Fruit fly (Drosophila melanogaster) whole organism, adult: ENCODE data around the gene CG5612.

Experiments used
- CG11617 ChIP-seq: fragments of 200-800 bp; sonication (Bioruptor generic); optimal IDR thresholded peaks from 2 replicates; lab custom pipeline; 2017; ENCODE audit warnings: mild to moderate bottlenecking, missing biosample characterization, missing genetic modification reagents, missing genetic modification characterization
- CG12768 ChIP-seq: fragments of 200-800 bp; sonication (Bioruptor generic); optimal IDR thresholded peaks from 2 replicates; lab custom pipeline; 2017; ENCODE audit warnings: missing biosample characterization, missing genetic modification characterization, mild to moderate bottlenecking, moderate library complexity, missing genetic modification reagents
- CG14711 ChIP-seq: fragments of 200-800 bp; sonication (Bioruptor generic); optimal IDR thresholded peaks from 2 replicates; lab custom pipeline; 2018; ENCODE audit warnings: missing biosample characterization, mild to moderate bottlenecking, missing genetic modification characterization, moderate library complexity
- CG1620 ChIP-seq: fragments of 200-800 bp; sonication (Bioruptor generic); optimal IDR thresholded peaks from 2 replicates; lab custom pipeline; 2016; ENCODE audit warnings: missing biosample characterization, missing genetic modification characterization
- CG33017 ChIP-seq: fragments of 200-800 bp; sonication (Bioruptor generic); optimal IDR thresholded peaks from 2 replicates; lab custom pipeline; 2018; ENCODE audit warnings: missing biosample characterization, mild to moderate bottlenecking, missing genetic modification characterization, moderate library complexity
- CG5204 ChIP-seq: fragments of 200-800 bp; sonication (Bioruptor generic); optimal IDR thresholded peaks from 2 replicates; lab custom pipeline; 2016; ENCODE audit warnings: missing biosample characterization, missing genetic modification characterization
- CG7045 ChIP-seq: fragments of 200-800 bp; sonication (Bioruptor generic); optimal IDR thresholded peaks from 2 replicates; lab custom pipeline; 2017; ENCODE audit warnings: missing biosample characterization, mild to moderate bottlenecking, missing genetic modification characterization
- CG7101 ChIP-seq: fragments of 200-800 bp; sonication (Bioruptor generic); optimal IDR thresholded peaks from 2 replicates; lab custom pipeline; 2018; ENCODE audit warnings: missing biosample characterization, mild to moderate bottlenecking, missing genetic modification characterization, moderate library complexity
- Clk ChIP-seq: fragments of 200-800 bp; sonication (Bioruptor generic); optimal IDR thresholded peaks from 2 replicates; lab custom pipeline; 2017; ENCODE audit warnings: missing biosample characterization, missing genetic modification characterization
- Crg-1 ChIP-seq: fragments of 200-800 bp; sonication (Bioruptor generic); optimal IDR thresholded peaks from 2 replicates; lab custom pipeline; 2016; ENCODE audit warnings: missing biosample characterization, missing genetic modification characterization
- Hr96 ChIP-seq: fragments of 200-800 bp; sonication (Bioruptor generic); optimal IDR thresholded peaks from 2 replicates; lab custom pipeline; 2016; ENCODE audit warnings: missing biosample characterization, missing genetic modification characterization
- Mnt ChIP-seq: fragments of 200-800 bp; sonication (Bioruptor generic); optimal IDR thresholded peaks from 2 replicates; lab custom pipeline; 2016; ENCODE audit warnings: missing biosample characterization, mild to moderate bottlenecking, missing genetic modification characterization
- bab1 ChIP-seq: fragments of 200-800 bp; sonication (Bioruptor generic); optimal IDR thresholded peaks from 3 replicates; lab custom pipeline; 2019; ENCODE audit warnings: missing biosample characterization, mild to moderate bottlenecking, missing genetic modification characterization, moderate library complexity
- cic ChIP-seq: fragments of 200-800 bp; sonication (Bioruptor generic); optimal IDR thresholded peaks from 2 replicates; lab custom pipeline; 2017; ENCODE audit warnings: missing biosample characterization, mild to moderate bottlenecking, missing genetic modification characterization, moderate library complexity
- cnc ChIP-seq, 2 experiments: fragments of >200 bp; optimal IDR thresholded peaks; 2 replicates each; lab custom pipeline; 2017
- kay ChIP-seq: fragments of 200-800 bp; sonication (Bioruptor generic); peaks from one replicate; lab custom pipeline; 2016; ENCODE audit warnings: missing biosample characterization, missing genetic modification characterization, borderline replicate concordance
- ovo ChIP-seq: fragments of 200-800 bp; sonication (Bioruptor generic); optimal IDR thresholded peaks from 2 replicates; lab custom pipeline; 2016; ENCODE audit warnings: missing biosample characterization, missing genetic modification characterization
- pad ChIP-seq: fragments of 200-800 bp; sonication (Bioruptor generic); optimal IDR thresholded peaks from 3 replicates; lab custom pipeline; 2017; ENCODE audit warnings: missing biosample characterization, missing genetic modification characterization, mild to moderate bottlenecking, moderate library complexity, missing genetic modification reagents
- tj ChIP-seq: fragments of 200-800 bp; sonication (Bioruptor generic); optimal IDR thresholded peaks from 3 replicates; lab custom pipeline; 2017; ENCODE audit warnings: missing biosample characterization, mild to moderate bottlenecking, missing genetic modification characterization, moderate library complexity
- toe ChIP-seq: fragments of 200-800 bp; sonication (Bioruptor generic); optimal IDR thresholded peaks from 2 replicates; lab custom pipeline; 2016; ENCODE audit warnings: missing biosample characterization, missing genetic modification characterization

Gene CG5612

dm6 chr3R:27605534-27606250 lies 20.1 kb downstream of the CG5612 start:
- no peak for TF ChIP-seq CG1620 (GFP tag; lab: Kevin White, UChicago)
- TF ChIP-seq Crg-1 (GFP tag; lab: Kevin White, UChicago): no peak
- TF ChIP-seq kay (GFP tag; lab: Kevin White, UChicago): peak; percentile 97
- peak; percentile 41 for TF ChIP-seq CG12768 (GFP tag; lab: Kevin White, UChicago)
- TF ChIP-seq cnc (optimal IDR thresholded peaks at IDR 0.05; lab: Kevin White, UChicago): no peak
- no peak for TF ChIP-seq ovo (GFP tag; lab: Kevin White, UChicago)
- TF ChIP-seq CG7045 (GFP tag; lab: Kevin White, UChicago): no peak
- TF ChIP-seq tj (GFP tag; lab: Kevin White, UChicago): no peak
- peak; percentile 42 for TF ChIP-seq CG7101
- no peak for TF ChIP-seq toe (GFP tag; lab: Kevin White, UChicago)
- peak; percentile 60 for TF ChIP-seq cic (GFP tag; lab: Kevin White, UChicago)
- TF ChIP-seq pad (GFP tag; lab: Kevin White, UChicago): no peak
- no peak for TF ChIP-seq CG14711 (tag; lab: Kevin White, UChicago)
- TF ChIP-seq Mnt: peak; percentile 9
- TF ChIP-seq CG5204 (GFP tag; lab: Kevin White, UChicago): no peak
- no peak for TF ChIP-seq Hr96 (GFP tag; lab: Kevin White, UChicago)
- no peak for TF ChIP-seq Clk (GFP tag; lab: Kevin White, UChicago)
- no peak for TF ChIP-seq bab1 (GFP tag; lab: Kevin White, UChicago)
- TF ChIP-seq CG11617 (GFP tag; lab: Kevin White, UChicago): peak; percentile 18
- TF ChIP-seq CG33017 (tag; lab: Kevin White, UChicago): no peak

dm6 chr3R:27604636-27605443 lies 21.0 kb downstream of the CG5612 start:
- TF ChIP-seq cic (GFP tag; lab: Kevin White, UChicago): peak; percentile 41
- no peak for TF ChIP-seq bab1 (GFP tag; lab: Kevin White, UChicago)
- no peak for TF ChIP-seq Crg-1 (GFP tag; lab: Kevin White, UChicago)
- TF ChIP-seq tj (GFP tag; lab: Kevin White, UChicago): peak; percentile 34
- TF ChIP-seq cnc (optimal IDR thresholded peaks at IDR 0.05; lab: Kevin White, UChicago): no peak
- TF ChIP-seq CG14711 (tag; lab: Kevin White, UChicago): peak; percentile 40
- no peak for TF ChIP-seq CG1620 (GFP tag; lab: Kevin White, UChicago)
- TF ChIP-seq CG7045 (GFP tag; lab: Kevin White, UChicago): peak; percentile 81
- peak; percentile 24 for TF ChIP-seq pad (GFP tag; lab: Kevin White, UChicago)
- peak; percentile 57 for TF ChIP-seq Hr96 (GFP tag; lab: Kevin White, UChicago)
- peak; percentile 75 for TF ChIP-seq toe (GFP tag; lab: Kevin White, UChicago)
- no peak for TF ChIP-seq ovo (GFP tag; lab: Kevin White, UChicago)
- TF ChIP-seq Clk (GFP tag; lab: Kevin White, UChicago): peak; percentile 47
- TF ChIP-seq CG12768 (GFP tag; lab: Kevin White, UChicago): peak; percentile 76
- peak; percentile 66 for TF ChIP-seq CG5204 (GFP tag; lab: Kevin White, UChicago)
- peak; percentile 93 for TF ChIP-seq kay (GFP tag; lab: Kevin White, UChicago)
- peak; percentile 59 for TF ChIP-seq CG7101
- TF ChIP-seq Mnt: peak; percentile 37
- TF ChIP-seq CG33017 (tag; lab: Kevin White, UChicago): peak; percentile 62
- TF ChIP-seq CG11617 (GFP tag; lab: Kevin White, UChicago): peak; percentile 76

- TF ChIP-seq CG12768 (GFP tag; lab: Kevin White, UChicago) (peak; percentile 18), pad (GFP tag; lab: Kevin White, UChicago) (peak; percentile 65), CG5204 (GFP tag; lab: Kevin White, UChicago) (no peak)
Measured at dm6 chr3R:27603671-27604070, 22.1 kb downstream of the CG5612 start.

dm6 chr3R:27597258-27597657 lies 28.6 kb downstream of the CG5612 start:
- no peak for TF ChIP-seq CG7045 (GFP tag; lab: Kevin White, UChicago)
- no peak for TF ChIP-seq bab1 (GFP tag; lab: Kevin White, UChicago)
- TF ChIP-seq CG5204 (GFP tag; lab: Kevin White, UChicago): no peak
- TF ChIP-seq CG1620 (GFP tag; lab: Kevin White, UChicago): no peak
- no peak for TF ChIP-seq toe (GFP tag; lab: Kevin White, UChicago)
- no peak for TF ChIP-seq Hr96 (GFP tag; lab: Kevin White, UChicago)
- no peak for TF ChIP-seq tj (GFP tag; lab: Kevin White, UChicago)
- no peak for TF ChIP-seq pad (GFP tag; lab: Kevin White, UChicago)

dm6 chr3R:27595979-27596378 lies 29.8 kb downstream of the CG5612 start, which contains the start of gene CG5639:
Gene CG5639 (minus strand): TSS chr3R:27596130.
- TF ChIP-seq CG33017 (tag; lab: Kevin White, UChicago) (no peak), Clk (GFP tag; lab: Kevin White, UChicago) (no peak), CG12768 (GFP tag; lab: Kevin White, UChicago) (no peak), kay (GFP tag; lab: Kevin White, UChicago) (no peak), CG7045 (GFP tag; lab: Kevin White, UChicago) (no peak), CG7101 (no peak), ovo (GFP tag; lab: Kevin White, UChicago) (no peak), toe (GFP tag; lab: Kevin White, UChicago) (no peak), Mnt (no peak), Crg-1 (GFP tag; lab: Kevin White, UChicago) (no peak), Hr96 (GFP tag; lab: Kevin White, UChicago) (no peak), cnc (optimal IDR thresholded peaks at IDR 0.05; lab: Kevin White, UChicago) (no peak), CG5204 (GFP tag; lab: Kevin White, UChicago) (no peak), tj (GFP tag; lab: Kevin White, UChicago) (no peak), CG14711 (tag; lab: Kevin White, UChicago) (no peak)
